Worm (Caenorhabditis elegans): Measurements from ENCODE around the gene bgnt-1.1.

Gene bgnt-1.1

ce11 chrIV:10449799-10450198 lies 22.8 kb upstream of the bgnt-1.1 start, which contains the start of gene F13B12.4:
Gene F13B12.4, minus strand, starts transcription at chrIV:10449899.
- no peak for TF ChIP-seq T22C8.4 (GFP tag; IDR thresholded peaks at IDR 0.05)
- no peak for TF ChIP-seq flt-1 (GFP tag; IDR thresholded peaks at IDR 0.05)
- no peak for TF ChIP-seq klf-2 (GFP tag; conservative IDR thresholded peaks at IDR 0.05)
- no peak for TF ChIP-seq tab-1 (GFP tag; IDR thresholded peaks at IDR 0.05)
- no peak for TF ChIP-seq med-1 (GFP tag; optimal IDR thresholded peaks at IDR 0.05; ENCODE audit: insufficient read depth)
- TF ChIP-seq ztf-29 (GFP tag; IDR thresholded peaks at IDR 0.05), result no peak
- TF ChIP-seq cog-1 (tag; optimal IDR thresholded peaks at IDR 0.05), result no peak
- no peak for TF ChIP-seq ref-1 (GFP tag; conservative IDR thresholded peaks at IDR 0.05)
- TF ChIP-seq ztf-23 (GFP tag; IDR thresholded peaks at IDR 0.05), result no peak

- TF ChIP-seq tab-1 (GFP tag; IDR thresholded peaks at IDR 0.05) (no peak), klf-2 (GFP tag; conservative IDR thresholded peaks at IDR 0.05) (no peak), flt-1 (GFP tag; IDR thresholded peaks at IDR 0.05) (no peak), cog-1 (tag; optimal IDR thresholded peaks at IDR 0.05) (no peak), ref-1 (GFP tag; conservative IDR thresholded peaks at IDR 0.05) (no peak), T22C8.4 (GFP tag; IDR thresholded peaks at IDR 0.05) (no peak), ztf-23 (GFP tag; IDR thresholded peaks at IDR 0.05) (no peak), med-1 (GFP tag; optimal IDR thresholded peaks at IDR 0.05; ENCODE audit: insufficient read depth) (no peak), ztf-29 (GFP tag; IDR thresholded peaks at IDR 0.05) (no peak)
Measured at ce11 chrIV:10453001-10453400, 19.6 kb upstream of the bgnt-1.1 start, which contains the start of gene F01D4.8. Gene F01D4.8, minus strand, starts transcription at chrIV:10453101.

- no peak for TF ChIP-seq tab-1 (GFP tag; IDR thresholded peaks at IDR 0.05)
- no peak for TF ChIP-seq ref-1 (GFP tag; conservative IDR thresholded peaks at IDR 0.05)
- no peak for TF ChIP-seq klf-2 (GFP tag; conservative IDR thresholded peaks at IDR 0.05)
- TF ChIP-seq flt-1 (GFP tag; IDR thresholded peaks at IDR 0.05), result no peak
- no peak for TF ChIP-seq ztf-29 (GFP tag; IDR thresholded peaks at IDR 0.05)
- TF ChIP-seq cog-1 (tag; optimal IDR thresholded peaks at IDR 0.05), result no peak
- TF ChIP-seq ztf-23 (GFP tag; IDR thresholded peaks at IDR 0.05), result no peak
- no peak for TF ChIP-seq T22C8.4 (GFP tag; IDR thresholded peaks at IDR 0.05)
Measured at ce11 chrIV:10457137-10457536, 15.4 kb upstream of the bgnt-1.1 start, which contains the start of gene srb-17. Gene srb-17, minus strand, starts transcription at chrIV:10457237.

ce11 chrIV:10461767-10462166 lies 10.8 kb upstream of the bgnt-1.1 start, which contains the start of gene mec-3:
Gene mec-3, minus strand, starts transcription at chrIV:10461867.
- no peak for TF ChIP-seq tab-1 (GFP tag; IDR thresholded peaks at IDR 0.05)

ce11 chrIV:10462608-10463007 lies 10.0 kb upstream of the bgnt-1.1 start:
- TF ChIP-seq T22C8.4 (GFP tag; IDR thresholded peaks at IDR 0.05) (no peak), ztf-29 (GFP tag; IDR thresholded peaks at IDR 0.05) (no peak), cog-1 (tag; optimal IDR thresholded peaks at IDR 0.05) (no peak), flt-1 (GFP tag; IDR thresholded peaks at IDR 0.05) (no peak), klf-2 (GFP tag; conservative IDR thresholded peaks at IDR 0.05) (no peak), ztf-23 (GFP tag; IDR thresholded peaks at IDR 0.05) (no peak), tab-1 (GFP tag; IDR thresholded peaks at IDR 0.05) (no peak), med-1 (GFP tag; optimal IDR thresholded peaks at IDR 0.05; ENCODE audit: insufficient read depth) (no peak), ref-1 (GFP tag; conservative IDR thresholded peaks at IDR 0.05) (no peak)

ce11 chrIV:10463127-10463526 lies 9.5 kb upstream of the bgnt-1.1 start:
- TF ChIP-seq med-1 (GFP tag; optimal IDR thresholded peaks at IDR 0.05; ENCODE audit: insufficient read depth) (no peak), flt-1 (GFP tag; IDR thresholded peaks at IDR 0.05) (no peak), ref-1 (GFP tag; conservative IDR thresholded peaks at IDR 0.05) (no peak), ztf-29 (GFP tag; IDR thresholded peaks at IDR 0.05) (no peak), klf-2 (GFP tag; conservative IDR thresholded peaks at IDR 0.05) (no peak), cog-1 (tag; optimal IDR thresholded peaks at IDR 0.05) (no peak), tab-1 (GFP tag; IDR thresholded peaks at IDR 0.05) (no peak), ztf-23 (GFP tag; IDR thresholded peaks at IDR 0.05) (no peak), T22C8.4 (GFP tag; IDR thresholded peaks at IDR 0.05) (no peak)

ce11 chrIV:10463987-10464638 lies 8.5 kb upstream of the bgnt-1.1 start, which contains the start of gene ugt-43:
Gene ugt-43, plus strand, starts transcription at chrIV:10464588.
- TF ChIP-seq ztf-29 (GFP tag; IDR thresholded peaks at IDR 0.05), result no peak
- no peak for TF ChIP-seq ref-1 (GFP tag; conservative IDR thresholded peaks at IDR 0.05)
- no peak for TF ChIP-seq cog-1 (tag; optimal IDR thresholded peaks at IDR 0.05)
- no peak for TF ChIP-seq ztf-23 (GFP tag; IDR thresholded peaks at IDR 0.05)
- no peak for TF ChIP-seq klf-2 (GFP tag; conservative IDR thresholded peaks at IDR 0.05)
- TF ChIP-seq tab-1 (GFP tag; IDR thresholded peaks at IDR 0.05), result no peak
- TF ChIP-seq T22C8.4 (GFP tag; IDR thresholded peaks at IDR 0.05), result no peak
- no peak for TF ChIP-seq flt-1 (GFP tag; IDR thresholded peaks at IDR 0.05)
- TF ChIP-seq med-1 (GFP tag; optimal IDR thresholded peaks at IDR 0.05; ENCODE audit: insufficient read depth), result no peak

ce11 chrIV:10465764-10466163 lies 6.8 kb upstream of the bgnt-1.1 start:
- no peak for TF ChIP-seq tab-1 (GFP tag; IDR thresholded peaks at IDR 0.05)
- no peak for TF ChIP-seq klf-2 (GFP tag; conservative IDR thresholded peaks at IDR 0.05)
- no peak for TF ChIP-seq ref-1 (GFP tag; conservative IDR thresholded peaks at IDR 0.05)
- no peak for TF ChIP-seq med-1 (GFP tag; optimal IDR thresholded peaks at IDR 0.05; ENCODE audit: insufficient read depth)
- no peak for TF ChIP-seq ztf-29 (GFP tag; IDR thresholded peaks at IDR 0.05)
- no peak for TF ChIP-seq cog-1 (tag; optimal IDR thresholded peaks at IDR 0.05)
- TF ChIP-seq flt-1 (GFP tag; IDR thresholded peaks at IDR 0.05), result no peak
- no peak for TF ChIP-seq ztf-23 (GFP tag; IDR thresholded peaks at IDR 0.05)
- TF ChIP-seq T22C8.4 (GFP tag; IDR thresholded peaks at IDR 0.05), result no peak

ce11 chrIV:10466398-10466797 lies 6.2 kb upstream of the bgnt-1.1 start:
- TF ChIP-seq med-1 (GFP tag; optimal IDR thresholded peaks at IDR 0.05; ENCODE audit: insufficient read depth), result no peak
- no peak for TF ChIP-seq T22C8.4 (GFP tag; IDR thresholded peaks at IDR 0.05)
- no peak for TF ChIP-seq klf-2 (GFP tag; conservative IDR thresholded peaks at IDR 0.05)
- TF ChIP-seq ztf-29 (GFP tag; IDR thresholded peaks at IDR 0.05), result no peak

- TF ChIP-seq T22C8.4 (GFP tag; IDR thresholded peaks at IDR 0.05) (no peak), ztf-29 (GFP tag; IDR thresholded peaks at IDR 0.05) (no peak)
Measured at ce11 chrIV:10467347-10467746, 5.2 kb upstream of the bgnt-1.1 start.

All from whole organism, midembryonic.